Fruit fly (Drosophila melanogaster) whole organism, embryonic: ENCODE results near the gene CG6870.
A peak's percentile ranks its signal among the peaks of the same experiment; 100 is the strongest.

Source experiments
- Atf6 ChIP-seq: fragments of 200-800 bp; sonication (Bioruptor generic); IDR thresholded peaks from 2 replicates; pipeline ENCODE4 v1.3.6; 2022; ENCODE audit warnings: missing biosample characterization, missing genetic modification characterization
- Awh ChIP-seq: fragments of 200-800 bp; sonication (Bioruptor generic); IDR thresholded peaks from 2 replicates; pipeline ENCODE4, ENCODE4 v1.3.6; 2022; ENCODE audit warnings: missing biosample characterization, missing genetic modification characterization
- Blimp-1 ChIP-seq: fragments of 200-800 bp; sonication (Bioruptor generic); optimal IDR thresholded peaks from 3 replicates; lab custom pipeline; 2018; ENCODE audit warnings: missing biosample characterization, missing genetic modification characterization, mild to moderate bottlenecking, moderate library complexity, missing genetic modification reagents
- CG12071 ChIP-seq: fragments of 200-800 bp; sonication (Bioruptor generic); optimal IDR thresholded peaks from 3 replicates; lab custom pipeline; 2018; ENCODE audit warnings: missing biosample characterization, mild to moderate bottlenecking, missing genetic modification characterization
- CG18262 ChIP-seq: fragments of 200-800 bp; optimal IDR thresholded peaks from 3 replicates; lab custom pipeline; 2019; ENCODE audit warnings: missing biosample characterization, mild to moderate bottlenecking, missing genetic modification characterization, moderate library complexity
- CG2678 ChIP-seq: fragments of 200-800 bp; sonication (Bioruptor generic); optimal IDR thresholded peaks from 3 replicates; lab custom pipeline; 2019; ENCODE audit warnings: missing biosample characterization, mild to moderate bottlenecking, missing genetic modification characterization, moderate library complexity
- CG2712 ChIP-seq: fragments of 200-800 bp; optimal IDR thresholded peaks from 3 replicates; lab custom pipeline; 2019; ENCODE audit warnings: missing biosample characterization, mild to moderate bottlenecking, missing genetic modification characterization, moderate library complexity
- CG3281 ChIP-seq: fragments of 200-800 bp; sonication (Bioruptor generic); optimal IDR thresholded peaks from 3 replicates; lab custom pipeline; 2017; ENCODE audit warnings: missing biosample characterization, mild to moderate bottlenecking, missing genetic modification characterization
- CG4707 ChIP-seq: fragments of 200-800 bp; sonication (Bioruptor generic); optimal IDR thresholded peaks from 2 replicates; lab custom pipeline; 2018; ENCODE audit warnings: missing biosample characterization, mild to moderate bottlenecking, missing genetic modification characterization, moderate library complexity
- CG5180 ChIP-seq: fragments of 200-800 bp; sonication (Bioruptor generic); optimal IDR thresholded peaks from 3 replicates; lab custom pipeline; 2017; ENCODE audit warnings: missing biosample characterization, missing genetic modification characterization, mild to moderate bottlenecking, moderate library complexity, missing genetic modification reagents
- CG6689 ChIP-seq: fragments of 200-800 bp; sonication (Bioruptor generic); IDR thresholded peaks from 2 replicates; pipeline ENCODE4 v1.3.6; 2022; ENCODE audit warnings: missing biosample characterization, missing genetic modification characterization
- CG7839 ChIP-seq: fragments of 200-800 bp; sonication (Bioruptor generic); optimal IDR thresholded peaks from 3 replicates; lab custom pipeline; 2018; ENCODE audit warnings: missing biosample characterization, mild to moderate bottlenecking, missing genetic modification characterization, moderate library complexity
- CG9215 ChIP-seq: fragments of 200-800 bp; sonication (Bioruptor generic); IDR thresholded peaks from 2 replicates; pipeline ENCODE4 v1.3.6; 2022; ENCODE audit warnings: missing biosample characterization, missing genetic modification characterization
- ERR ChIP-seq: fragments of 200-800 bp; sonication (Bioruptor generic); optimal IDR thresholded peaks from 2 replicates; lab custom pipeline; 2016; ENCODE audit warnings: missing biosample characterization, missing genetic modification characterization
- H2.0 ChIP-seq: fragments of 200-800 bp; sonication (Bioruptor generic); IDR thresholded peaks from 2 replicates; pipeline ENCODE4 v1.3.6; 2022; ENCODE audit warnings: missing biosample characterization, missing genetic modification characterization
- Hr51 ChIP-seq, 2 experiments: fragments of 200-800 bp; sonication (Bioruptor generic); optimal IDR thresholded peaks; 2 replicates in 1 of 2; 3 replicates in 1 of 2; lab custom pipeline; 2016 to 2018; ENCODE audit warnings: missing biosample characterization in 2 of 2, missing genetic modification characterization in 2 of 2, mild to moderate bottlenecking in 1 of 2, moderate library complexity in 1 of 2
- Oli ChIP-seq: fragments of 200-800 bp; sonication (Bioruptor generic); optimal IDR thresholded peaks from 2 replicates; lab custom pipeline; 2018; ENCODE audit warnings: missing biosample characterization, mild to moderate bottlenecking, missing genetic modification characterization, moderate library complexity
- Opbp ChIP-seq: fragments of 200-800 bp; sonication (Bioruptor generic); IDR thresholded peaks from 3 replicates; pipeline ENCODE4 v1.3.6; 2022; ENCODE audit warnings: missing biosample characterization, missing genetic modification characterization; ENCODE audit not compliant: partially characterized antibody
- Trl ChIP-seq, 3 experiments: fragments of >200 bp in 2 of 3; fragments of 200-800 bp in 1 of 3; sonication (Bioruptor generic) in 1 of 3; optimal IDR thresholded peaks; 2 replicates in 1 of 3; 3 replicates in 2 of 3; lab custom pipeline; 2016 to 2017; ENCODE audit warnings: missing biosample characterization in 1 of 3, missing genetic modification characterization in 1 of 3
- Xbp1 ChIP-seq: fragments of 200-800 bp; sonication (Bioruptor generic); optimal IDR thresholded peaks from 3 replicates; lab custom pipeline; 2016; ENCODE audit warnings: missing biosample characterization, mild to moderate bottlenecking, missing genetic modification characterization
- al ChIP-seq: fragments of 200-800 bp; sonication (Bioruptor generic); IDR thresholded peaks from 2 replicates; pipeline ENCODE4 v1.3.6; 2022; ENCODE audit warnings: missing biosample characterization, missing genetic modification characterization
- aop ChIP-seq: fragments of 200-800 bp; sonication (Bioruptor generic); IDR thresholded peaks from 2 replicates; pipeline ENCODE4 v1.3.6; 2022; ENCODE audit warnings: missing biosample characterization, missing genetic modification characterization
- br ChIP-seq: fragments of >200 bp; optimal IDR thresholded peaks from 2 replicates; lab custom pipeline; 2017
- cg ChIP-seq: fragments of 200-800 bp; sonication (Bioruptor generic); optimal IDR thresholded peaks from 3 replicates; lab custom pipeline; 2019; ENCODE audit warnings: missing biosample characterization, mild to moderate bottlenecking, missing genetic modification characterization, moderate library complexity
- chinmo ChIP-seq: fragments of 200-800 bp; sonication (Bioruptor generic); IDR thresholded peaks from 4 replicates; pipeline ENCODE4 v1.3.6; 2022; ENCODE audit warnings: missing biosample characterization, missing genetic modification characterization; ENCODE audit not compliant: partially characterized antibody
- dmrt99B ChIP-seq: fragments of 200-800 bp; sonication (Bioruptor generic); optimal IDR thresholded peaks from 2 replicates; lab custom pipeline; 2018; ENCODE audit warnings: missing biosample characterization, mild to moderate bottlenecking, missing genetic modification characterization, moderate library complexity
- dysf ChIP-seq: fragments of 200-800 bp; sonication (Bioruptor generic); IDR thresholded peaks from 3 replicates; pipeline ENCODE4 v1.3.6; 2022; ENCODE audit warnings: missing biosample characterization, missing genetic modification characterization
- kni ChIP-seq: fragments of 200-800 bp; sonication (Bioruptor generic); optimal IDR thresholded peaks from 3 replicates; lab custom pipeline; 2017; ENCODE audit warnings: mild to moderate bottlenecking, missing biosample characterization, missing genetic modification reagents, missing genetic modification characterization
- lab ChIP-seq: fragments of 200-800 bp; sonication (Bioruptor generic); optimal IDR thresholded peaks from 3 replicates; lab custom pipeline; 2017; ENCODE audit warnings: missing biosample characterization, missing genetic modification characterization, mild to moderate bottlenecking, moderate library complexity, missing genetic modification reagents
- oc ChIP-seq: fragments of 200-800 bp; sonication (Bioruptor generic); optimal IDR thresholded peaks from 2 replicates; lab custom pipeline; 2018; ENCODE audit warnings: missing biosample characterization, mild to moderate bottlenecking, missing genetic modification characterization, moderate library complexity
- odd ChIP-seq: fragments of 200-800 bp; sonication (Bioruptor generic); optimal IDR thresholded peaks from 2 replicates; lab custom pipeline; 2017; ENCODE audit warnings: missing biosample characterization, mild to moderate bottlenecking, missing genetic modification characterization
- onecut ChIP-seq: fragments of 200-800 bp; sonication (Bioruptor generic); IDR thresholded peaks from 2 replicates; pipeline ENCODE4 v1.3.6; 2022; ENCODE audit warnings: missing biosample characterization, missing genetic modification characterization
- org-1 ChIP-seq: fragments of 200-800 bp; sonication (Bioruptor generic); optimal IDR thresholded peaks from 2 replicates; lab custom pipeline; 2017; ENCODE audit warnings: missing biosample characterization, missing genetic modification characterization
- phol ChIP-seq: fragments of 200-800 bp; sonication (Bioruptor generic); optimal IDR thresholded peaks from 3 replicates; lab custom pipeline; 2018; ENCODE audit warnings: missing biosample characterization, mild to moderate bottlenecking, missing genetic modification characterization, moderate library complexity
- pros ChIP-seq: fragments of 200-800 bp; sonication (Bioruptor generic); optimal IDR thresholded peaks from 3 replicates; lab custom pipeline; 2019; ENCODE audit warnings: missing biosample characterization, mild to moderate bottlenecking, missing genetic modification characterization, moderate library complexity
- sens ChIP-seq: fragments of 200-800 bp; sonication (Bioruptor generic); peaks from one replicate; lab custom pipeline; 2016; ENCODE audit warnings: missing biosample characterization, missing genetic modification characterization
- seq ChIP-seq: fragments of 200-800 bp; sonication (Bioruptor generic); IDR thresholded peaks from 2 replicates; pipeline ENCODE4 v1.3.6; 2022; ENCODE audit warnings: missing biosample characterization, missing genetic modification characterization
- zen2 ChIP-seq: fragments of 200-800 bp; sonication (Bioruptor generic); IDR thresholded peaks from 3 replicates; pipeline ENCODE4 v1.3.6; 2022; ENCODE audit warnings: missing biosample characterization, missing genetic modification characterization; ENCODE audit not compliant: partially characterized antibody

The CG6870 gene

DNA sequence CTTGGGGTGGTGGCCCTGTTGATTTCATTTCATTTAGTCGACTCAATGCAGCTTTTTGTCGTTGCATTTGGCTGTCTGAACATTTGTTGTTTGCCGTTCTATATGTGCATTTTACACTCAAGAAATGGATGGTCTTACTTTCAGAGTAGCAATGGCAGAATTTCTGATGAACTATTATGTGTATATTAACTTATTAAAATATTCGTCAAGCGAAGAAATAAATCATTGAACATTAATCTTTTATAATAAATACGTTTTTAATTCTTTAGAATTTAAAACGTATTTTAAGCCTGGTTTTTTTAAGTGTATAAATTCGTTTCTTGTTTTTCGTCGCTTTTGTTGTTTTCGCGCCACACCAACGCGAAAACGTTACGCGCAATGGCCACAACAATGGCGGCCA is 19.0 kb downstream of the CG6870 start:
- TF ChIP-seq CG4707 (GFP tag; lab: Kevin White, UChicago) (no peak), Hr51 (GFP tag; optimal IDR thresholded peaks at IDR 0.05; lab: Kevin White, UChicago) (peak in 1 of 2 experiments; percentile 24), CG18262 (no peak), CG5180 (GFP tag; lab: Kevin White, UChicago) (no peak), Blimp-1 (GFP tag; lab: Kevin White, UChicago) (peak; percentile 2), Awh (GFP tag; lab: Robert Waterston, UW) (no peak), CG9215 (no peak), CG2712 (tag; lab: Kevin White, UChicago) (peak; percentile 11), CG7839 (tag; lab: Kevin White, UChicago) (peak; percentile 8), br (lab: Kevin White, UChicago) (no peak), Xbp1 (peak; percentile 2), lab (GFP tag; lab: Kevin White, UChicago) (peak; percentile 8), Atf6 (GFP tag; lab: Robert Waterston, UW) (no peak), Opbp (GFP tag; lab: Robert Waterston, UW) (no peak), onecut (GFP tag; lab: Robert Waterston, UW) (peak; percentile 34), oc (tag; lab: Kevin White, UChicago) (no peak), dmrt99B (tag; lab: Kevin White, UChicago) (peak; percentile 14), odd (GFP tag; lab: Kevin White, UChicago) (no peak), ERR (GFP tag; lab: Kevin White, UChicago) (no peak), aop (no peak), CG2678 (tag; lab: Kevin White, UChicago) (peak; percentile 10), Oli (tag; lab: Kevin White, UChicago) (peak; percentile 37), CG12071 (no peak), CG6689 (GFP tag; lab: Robert Waterston, UW) (peak; percentile 33; the same call in 1 of the 2 replicates), CG3281 (GFP tag; lab: Kevin White, UChicago) (peak; percentile 3), phol (tag; lab: Kevin White, UChicago) (peak; percentile 65), dysf (GFP tag; lab: Robert Waterston, UW) (0 out of 3 replicates have a peak, but pooled peaks have one; percentile 14)

DNA sequence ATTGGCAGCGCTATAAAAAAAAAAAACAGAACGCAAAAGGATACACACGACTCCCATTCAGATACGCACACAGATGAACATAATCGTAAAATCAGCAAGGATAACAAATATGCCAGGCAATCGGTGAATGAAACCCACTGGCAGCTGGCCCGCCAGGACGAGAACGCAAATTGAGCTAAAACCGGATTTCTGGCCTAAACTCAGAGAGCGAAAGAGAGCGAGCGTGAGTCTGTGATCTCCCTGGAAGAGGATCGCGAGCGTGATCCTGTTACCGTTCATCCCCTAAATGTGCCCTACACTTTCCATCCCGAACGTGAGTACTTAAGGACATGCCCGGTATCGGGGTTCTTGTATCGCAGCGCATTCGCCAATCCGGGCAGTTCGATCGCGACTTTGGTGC is 26.4 kb downstream of the CG6870 start:
- peak; percentile 30 for TF ChIP-seq pros (GFP tag; lab: Kevin White, UChicago)
- peak in 1 of 2 experiments; percentile 54 for TF ChIP-seq Trl (optimal IDR thresholded peaks at IDR 0.05; lab: Kevin White, UChicago)
- TF ChIP-seq Trl (GFP tag; optimal IDR thresholded peaks at IDR 0.05; lab: Kevin White, UChicago): no peak
- TF ChIP-seq zen2 (GFP tag; lab: Robert Waterston, UW): no peak
- peak; percentile 45 for TF ChIP-seq sens (GFP tag; lab: Kevin White, UChicago)
- TF ChIP-seq H2.0 (GFP tag; lab: Robert Waterston, UW): no peak
- TF ChIP-seq org-1: no peak
- TF ChIP-seq al (GFP tag; lab: Robert Waterston, UW): no peak
- TF ChIP-seq cg (GFP tag; lab: Kevin White, UChicago): peak; percentile 10
- TF ChIP-seq seq (GFP tag; lab: Robert Waterston, UW): 0 out of 2 replicates have a peak, but pooled peaks have one; percentile 17
- 0 out of 4 replicates have a peak, but pooled peaks have one; percentile 6 for TF ChIP-seq chinmo
- TF ChIP-seq kni: peak; percentile 53
